Fruit fly (Drosophila melanogaster) whole organism, embryonic: Measurements from ENCODE around the gene CG34138.

Experiments used
- Aef1 ChIP-seq: fragments of 200-800 bp; sonication (Bioruptor generic); IDR thresholded peaks from 3 replicates; pipeline ENCODE4 v1.3.6; 2022; ENCODE audit warnings: missing biosample characterization, missing genetic modification characterization
- BEAF-32 ChIP-seq: fragments of 200-800 bp; sonication (Bioruptor generic); optimal IDR thresholded peaks from 3 replicates; lab custom pipeline; 2017; ENCODE audit warnings: missing biosample characterization, missing genetic modification characterization, mild to moderate bottlenecking, moderate library complexity, missing genetic modification reagents
- Bdp1 ChIP-seq: fragments of 200-800 bp; sonication (Bioruptor generic); optimal IDR thresholded peaks from 3 replicates; lab custom pipeline; 2016; ENCODE audit warnings: missing biosample characterization, missing genetic modification characterization
- Bgb ChIP-seq: fragments of 200-800 bp; sonication (Bioruptor generic); IDR thresholded peaks from 2 replicates; pipeline ENCODE4 v1.3.6; 2022; ENCODE audit warnings: missing biosample characterization, missing genetic modification characterization; ENCODE audit not compliant: partially characterized antibody
- CG1024 ChIP-seq: fragments of 200-800 bp; sonication (Bioruptor generic); IDR thresholded peaks from 2 replicates; pipeline ENCODE4 v1.3.6; 2022; ENCODE audit warnings: missing biosample characterization, missing genetic modification characterization
- CG10267 ChIP-seq: fragments of 200-800 bp; sonication (Bioruptor generic); optimal IDR thresholded peaks from 2 replicates; lab custom pipeline; 2018; ENCODE audit warnings: missing biosample characterization, mild to moderate bottlenecking, missing genetic modification characterization, moderate library complexity
- CG13287 ChIP-seq: fragments of 200-800 bp; sonication (Bioruptor generic); IDR thresholded peaks from 2 replicates; pipeline ENCODE4 v1.3.6; 2022; ENCODE audit warnings: missing biosample characterization, missing genetic modification characterization; ENCODE audit not compliant: partially characterized antibody
- CG13296 ChIP-seq: fragments of 200-800 bp; sonication (Bioruptor generic); optimal IDR thresholded peaks from 3 replicates; lab custom pipeline; 2018; ENCODE audit warnings: missing biosample characterization, mild to moderate bottlenecking, missing genetic modification characterization
- CG1603 ChIP-seq: fragments of 200-800 bp; sonication (Bioruptor generic); optimal IDR thresholded peaks from 2 replicates; lab custom pipeline; 2019; ENCODE audit warnings: missing biosample characterization, mild to moderate bottlenecking, missing genetic modification characterization, moderate library complexity
- CG16813 ChIP-seq: fragments of 200-800 bp; sonication (Bioruptor generic); IDR thresholded peaks from 3 replicates; pipeline ENCODE4 v1.3.6; 2022; ENCODE audit warnings: missing biosample characterization, missing genetic modification characterization; ENCODE audit not compliant: partially characterized antibody
- CG2202 ChIP-seq: fragments of 200-800 bp; sonication (Bioruptor generic); optimal IDR thresholded peaks from 2 replicates; lab custom pipeline; 2018; ENCODE audit warnings: missing biosample characterization, mild to moderate bottlenecking, missing genetic modification characterization
- CG3065 ChIP-seq: fragments of 200-800 bp; sonication (Bioruptor generic); optimal IDR thresholded peaks from 2 replicates; lab custom pipeline; 2016; ENCODE audit warnings: missing biosample characterization, missing genetic modification characterization
- CG34224 ChIP-seq: fragments of 200-800 bp; sonication (Bioruptor generic); IDR thresholded peaks from 3 replicates; pipeline ENCODE4 v1.3.6; 2022; ENCODE audit warnings: missing biosample characterization, missing genetic modification characterization; ENCODE audit not compliant: partially characterized antibody
- CG34422 ChIP-seq: fragments of 200-800 bp; sonication (Bioruptor generic); IDR thresholded peaks from 3 replicates; pipeline ENCODE4 v1.3.6; 2022; ENCODE audit warnings: missing biosample characterization, missing genetic modification characterization
- CG4424 ChIP-seq: fragments of 200-800 bp; sonication (Bioruptor generic); optimal IDR thresholded peaks from 3 replicates; lab custom pipeline; 2016; ENCODE audit warnings: missing biosample characterization, missing genetic modification characterization
- CG6765 ChIP-seq: fragments of 200-800 bp; sonication (Bioruptor generic); optimal IDR thresholded peaks from 3 replicates; lab custom pipeline; 2017; ENCODE audit warnings: missing biosample characterization, mild to moderate bottlenecking, missing genetic modification characterization
- CG6791 ChIP-seq: fragments of 200-800 bp; sonication (Bioruptor generic); IDR thresholded peaks from 3 replicates; pipeline ENCODE4 v1.3.6; 2022; ENCODE audit warnings: missing biosample characterization, missing genetic modification characterization; ENCODE audit not compliant: partially characterized antibody
- CG7745 ChIP-seq: fragments of 200-800 bp; sonication (Bioruptor generic); optimal IDR thresholded peaks from 2 replicates; lab custom pipeline; 2018; ENCODE audit warnings: missing biosample characterization, mild to moderate bottlenecking, missing genetic modification characterization, moderate library complexity
- CG7786 ChIP-seq: fragments of 200-800 bp; sonication (Bioruptor generic); optimal IDR thresholded peaks from 2 replicates; lab custom pipeline; 2016; ENCODE audit warnings: missing biosample characterization, missing genetic modification characterization
- CkIIα-i1 ChIP-seq: fragments of 200-800 bp; sonication (Bioruptor generic); IDR thresholded peaks from 2 replicates; pipeline ENCODE4 v1.3.6; 2022; ENCODE audit warnings: missing biosample characterization, missing genetic modification characterization
- Dp ChIP-seq: fragments of 200-800 bp; sonication (Bioruptor generic); optimal IDR thresholded peaks from 2 replicates; lab custom pipeline; 2018; ENCODE audit warnings: missing biosample characterization, mild to moderate bottlenecking, missing genetic modification characterization, moderate library complexity
- E2f2 ChIP-seq: fragments of 200-800 bp; sonication (Bioruptor generic); IDR thresholded peaks from 2 replicates; pipeline ENCODE4 v1.3.6; 2022; ENCODE audit warnings: missing biosample characterization, missing genetic modification characterization
- Eip74EF ChIP-seq, 2 experiments: fragments of 200-800 bp in 1 of 2; fragments of >200 bp in 1 of 2; sonication (Bioruptor generic) in 1 of 2; optimal IDR thresholded peaks; 2 replicates each; lab custom pipeline; 2017 to 2019; ENCODE audit warnings: missing biosample characterization in 2 of 2, missing genetic modification characterization in 2 of 2, mild to moderate bottlenecking in 1 of 2, moderate library complexity in 1 of 2
- Ets65A ChIP-seq: fragments of 200-800 bp; sonication (Bioruptor generic); peaks from one replicate; lab custom pipeline; 2016; ENCODE audit warnings: missing biosample characterization, missing genetic modification characterization
- Meics ChIP-seq: fragments of 200-800 bp; sonication (Bioruptor generic); optimal IDR thresholded peaks from 2 replicates; lab custom pipeline; 2017; ENCODE audit warnings: missing biosample characterization, mild to moderate bottlenecking, missing genetic modification characterization
- NC2β ChIP-seq: fragments of 200-800 bp; sonication (Bioruptor generic); optimal IDR thresholded peaks from 2 replicates; lab custom pipeline; 2016; ENCODE audit warnings: missing biosample characterization, missing genetic modification characterization
- NFAT ChIP-seq: fragments of 200-800 bp; sonication (Bioruptor generic); IDR thresholded peaks from 2 replicates; pipeline ENCODE4 v1.3.6; 2022; ENCODE audit warnings: missing biosample characterization, missing genetic modification characterization
- Neu2 ChIP-seq: fragments of 200-800 bp; sonication (Bioruptor generic); optimal IDR thresholded peaks from 3 replicates; lab custom pipeline; 2016; ENCODE audit warnings: missing biosample characterization, missing genetic modification characterization, borderline replicate concordance
- NfI ChIP-seq: fragments of 200-800 bp; sonication (Bioruptor generic); optimal IDR thresholded peaks from 3 replicates; lab custom pipeline; 2018; ENCODE audit warnings: missing biosample characterization, mild to moderate bottlenecking, missing genetic modification characterization, moderate library complexity
- Opbp ChIP-seq: fragments of 200-800 bp; sonication (Bioruptor generic); IDR thresholded peaks from 3 replicates; pipeline ENCODE4 v1.3.6; 2022; ENCODE audit warnings: missing biosample characterization, missing genetic modification characterization; ENCODE audit not compliant: partially characterized antibody
- Rx ChIP-seq: fragments of 200-800 bp; sonication (Bioruptor generic); IDR thresholded peaks from 2 replicates; pipeline ENCODE4 v1.3.6; 2022; ENCODE audit warnings: missing biosample characterization, missing genetic modification characterization
- Scr ChIP-seq: fragments of 200-800 bp; sonication (Bioruptor generic); IDR thresholded peaks from 2 replicates; pipeline ENCODE4 v1.3.6; 2022; ENCODE audit warnings: missing biosample characterization, missing genetic modification characterization; ENCODE audit not compliant: partially characterized antibody
- Sox100B ChIP-seq: fragments of 200-800 bp; sonication (Bioruptor generic); optimal IDR thresholded peaks from 3 replicates; lab custom pipeline; 2018; ENCODE audit warnings: missing biosample characterization, mild to moderate bottlenecking, missing genetic modification characterization
- Taf1 ChIP-seq: fragments of 200-800 bp; sonication (Bioruptor generic); IDR thresholded peaks from 2 replicates; pipeline ENCODE4 v1.3.6; 2022; ENCODE audit warnings: missing biosample characterization, missing genetic modification characterization
- Xbp1 ChIP-seq: fragments of 200-800 bp; sonication (Bioruptor generic); optimal IDR thresholded peaks from 3 replicates; lab custom pipeline; 2016; ENCODE audit warnings: missing biosample characterization, mild to moderate bottlenecking, missing genetic modification characterization
- chn ChIP-seq: fragments of 200-800 bp; sonication (Bioruptor generic); optimal IDR thresholded peaks from 2 replicates; lab custom pipeline; 2016; ENCODE audit warnings: missing biosample characterization, missing genetic modification characterization
- dysf ChIP-seq: fragments of 200-800 bp; sonication (Bioruptor generic); IDR thresholded peaks from 3 replicates; pipeline ENCODE4 v1.3.6; 2022; ENCODE audit warnings: missing biosample characterization, missing genetic modification characterization
- en ChIP-seq: fragments of 200-800 bp; sonication (Bioruptor generic); optimal IDR thresholded peaks from 2 replicates; lab custom pipeline; 2016; ENCODE audit warnings: missing biosample characterization, missing genetic modification characterization
- fd102C ChIP-seq: fragments of 200-800 bp; sonication (Bioruptor generic); optimal IDR thresholded peaks from 2 replicates; lab custom pipeline; 2018; ENCODE audit warnings: missing biosample characterization, mild to moderate bottlenecking, missing genetic modification characterization, moderate library complexity
- hbn ChIP-seq: fragments of 200-800 bp; sonication (Bioruptor generic); IDR thresholded peaks from 2 replicates; pipeline ENCODE4 v1.3.6; 2022; ENCODE audit warnings: missing biosample characterization, missing genetic modification characterization; ENCODE audit not compliant: partially characterized antibody
- knrl ChIP-seq: fragments of 200-800 bp; sonication (Bioruptor generic); IDR thresholded peaks from 3 replicates; pipeline ENCODE4 v1.3.6; 2022; ENCODE audit warnings: missing biosample characterization, missing genetic modification characterization; ENCODE audit not compliant: partially characterized antibody
- mam ChIP-seq: fragments of 200-800 bp; sonication (Bioruptor generic); optimal IDR thresholded peaks from 3 replicates; lab custom pipeline; 2016; ENCODE audit warnings: missing biosample characterization, missing genetic modification characterization
- otp ChIP-seq: fragments of 200-800 bp; sonication (Bioruptor generic); IDR thresholded peaks from 3 replicates; pipeline ENCODE4, ENCODE4 v1.3.6; 2022; ENCODE audit warnings: missing biosample characterization, missing genetic modification characterization
- pan ChIP-seq, 4 experiments: fragments of >200 bp in 3 of 4; fragments of 200-800 bp in 1 of 4; sonication (Bioruptor generic) in 1 of 4; optimal IDR thresholded peaks in 3 of 4; IDR thresholded peaks in 1 of 4; 2 replicates each; pipeline versions ENCODE4 v1.3.6 to Lab custom; 2017 to 2022; ENCODE audit warnings: missing biosample characterization in 2 of 4, missing genetic modification characterization in 2 of 4, mixed read lengths in 1 of 4
- prd ChIP-seq, 3 experiments: fragments of >200 bp in 2 of 3; fragments of 200-800 bp in 1 of 3; sonication (Bioruptor generic) in 1 of 3; optimal IDR thresholded peaks in 2 of 3; IDR thresholded peaks in 1 of 3; 2 replicates in 2 of 3; 3 replicates in 1 of 3; pipeline versions ENCODE4 v1.3.6 to Lab custom; 2017 to 2022; ENCODE audit warnings: missing biosample characterization in 1 of 3, missing genetic modification characterization in 1 of 3
- tll ChIP-seq, 2 experiments: fragments of 200-800 bp in 1 of 2; fragments of >200 bp in 1 of 2; sonication (Bioruptor generic) in 1 of 2; optimal IDR thresholded peaks; 2 replicates each; lab custom pipeline; 2017 to 2019; ENCODE audit warnings: missing biosample characterization in 2 of 2, missing genetic modification characterization in 2 of 2, mild to moderate bottlenecking in 1 of 2, moderate library complexity in 1 of 2
- unc-4 ChIP-seq: fragments of 200-800 bp; sonication (Bioruptor generic); IDR thresholded peaks from 2 replicates; pipeline ENCODE4 v1.3.6; 2022; ENCODE audit warnings: missing biosample characterization, missing genetic modification characterization; ENCODE audit not compliant: partially characterized antibody
- zfh2 ChIP-seq: fragments of 200-800 bp; sonication (Bioruptor generic); optimal IDR thresholded peaks from 2 replicates; lab custom pipeline; 2016; ENCODE audit warnings: missing biosample characterization, missing genetic modification characterization

Gene CG34138

dm6 chr3R:19644901-19645204 is 10.1 kb downstream of the CG34138 start, which contains the start of gene Nup58 (continued):
- no peak for TF ChIP-seq en (GFP tag; lab: Kevin White, UChicago)
- no peak for TF ChIP-seq CG7745 (tag; lab: Kevin White, UChicago)
- TF ChIP-seq tll (GFP tag; optimal IDR thresholded peaks at IDR 0.05; lab: Kevin White, UChicago): peak in 1 of 2 experiments; percentile 9
- TF ChIP-seq Aef1: no peak
- TF ChIP-seq BEAF-32: peak; percentile 69
- no peak for TF ChIP-seq Taf1 (GFP tag; lab: Robert Waterston, UW)
- TF ChIP-seq Sox100B (GFP tag; lab: Kevin White, UChicago): no peak
- peak; percentile 76 for TF ChIP-seq CG16813 (GFP tag; lab: Robert Waterston, UW)
- peak; percentile 30; the same call in 1 of the 2 replicates for TF ChIP-seq E2f2 (GFP tag; lab: Robert Waterston, UW)
- TF ChIP-seq Xbp1 (GFP tag; lab: Kevin White, UChicago): peak; percentile 4
- peak; percentile 81; the same call in 2 of the 3 replicates for TF ChIP-seq Opbp (GFP tag; lab: Robert Waterston, UW)
- no peak for TF ChIP-seq CG4424 (GFP tag; lab: Kevin White, UChicago)
- TF ChIP-seq NfI: peak; percentile 20
- peak; percentile 42; the same call in 1 of the 2 replicates for TF ChIP-seq NFAT
- peak; percentile 86 for TF ChIP-seq CG13287
- no peak for TF ChIP-seq CG6765
- peak; percentile 41 for TF ChIP-seq Ets65A (GFP tag; lab: Kevin White, UChicago)
- TF ChIP-seq CG6791 (GFP tag; lab: Robert Waterston, UW): peak; percentile 80
- no peak for TF ChIP-seq CG13296 (GFP tag; lab: Kevin White, UChicago)
- peak; percentile 18 for TF ChIP-seq Dp
- TF ChIP-seq Meics: no peak
- TF ChIP-seq CkIIα-i1 (GFP tag; lab: Robert Waterston, UW): no peak
- no peak for TF ChIP-seq CG2202 (tag; lab: Kevin White, UChicago)
- TF ChIP-seq NC2β (GFP tag; lab: Kevin White, UChicago): no peak
- TF ChIP-seq hbn (GFP tag; lab: Robert Waterston, UW): peak; percentile 77
- TF ChIP-seq pan (optimal IDR thresholded peaks at IDR 0.05; lab: Kevin White, UChicago): no peak
- TF ChIP-seq pan (GFP tag; optimal IDR thresholded peaks at IDR 0.05 in 1 of 2, IDR thresholded peaks at IDR 0.05 in 1 of 2): peak in 1 of 2 experiments; percentile 56
- TF ChIP-seq CG1024 (GFP tag; lab: Robert Waterston, UW): no peak
- TF ChIP-seq Bdp1 (GFP tag; lab: Kevin White, UChicago): no peak
- TF ChIP-seq prd (optimal IDR thresholded peaks at IDR 0.05; lab: Kevin White, UChicago): no peak
- TF ChIP-seq prd (GFP tag; IDR thresholded peaks at IDR 0.05; lab: Robert Waterston, UW): no peak; the same call in 2 of the 3 replicates
- peak; percentile 79 for TF ChIP-seq Bgb (GFP tag; lab: Robert Waterston, UW)
- TF ChIP-seq CG1603 (tag; lab: Kevin White, UChicago): peak; percentile 58
- peak; percentile 45; the same call in 1 of the 3 replicates for TF ChIP-seq CG34422 (GFP tag; lab: Robert Waterston, UW)
- no peak for TF ChIP-seq Rx (GFP tag; lab: Robert Waterston, UW)
- TF ChIP-seq CG34224 (GFP tag; lab: Robert Waterston, UW): peak; percentile 81
- TF ChIP-seq CG10267 (tag; lab: Kevin White, UChicago): no peak
- TF ChIP-seq mam (GFP tag; lab: Kevin White, UChicago): peak; percentile 17
- TF ChIP-seq dysf (GFP tag; lab: Robert Waterston, UW): no peak
- no peak for TF ChIP-seq Neu2 (GFP tag; lab: Kevin White, UChicago)
- no peak for TF ChIP-seq CG7786
- TF ChIP-seq unc-4 (GFP tag; lab: Robert Waterston, UW): peak; percentile 80
- TF ChIP-seq CG3065 (GFP tag; lab: Kevin White, UChicago): no peak
- peak; percentile 74; the same call in 2 of the 3 replicates for TF ChIP-seq knrl
- peak; percentile 89 for TF ChIP-seq Scr (GFP tag; lab: Robert Waterston, UW)
- TF ChIP-seq Eip74EF (GFP tag; optimal IDR thresholded peaks at IDR 0.05; lab: Kevin White, UChicago): no peak
- no peak for TF ChIP-seq fd102C (GFP tag; lab: Kevin White, UChicago)
- TF ChIP-seq zfh2: peak; percentile 8
- no peak for TF ChIP-seq otp (GFP tag; lab: Robert Waterston, UW)
- TF ChIP-seq chn: no peak
